Fruit fly (Drosophila melanogaster) whole organism, embryonic: ENCODE measurements around the gene STUB1.

Experiments
- Ada2b ChIP-seq: fragments of 200-800 bp; sonication (Bioruptor generic); IDR thresholded peaks from 2 replicates; pipeline ENCODE4 v1.3.6; 2022; ENCODE audit warnings: missing biosample characterization, missing genetic modification characterization
- Atf6 ChIP-seq: fragments of 200-800 bp; sonication (Bioruptor generic); IDR thresholded peaks from 2 replicates; pipeline ENCODE4 v1.3.6; 2022; ENCODE audit warnings: missing biosample characterization, missing genetic modification characterization
- CG10209 ChIP-seq: fragments of 200-800 bp; sonication (Bioruptor generic); optimal IDR thresholded peaks from 3 replicates; lab custom pipeline; 2017; ENCODE audit warnings: missing biosample characterization, mild to moderate bottlenecking, missing genetic modification characterization, missing genetic modification reagents
- CG12236 ChIP-seq: fragments of 200-800 bp; sonication (Bioruptor generic); optimal IDR thresholded peaks from 2 replicates; lab custom pipeline; 2016; ENCODE audit warnings: missing biosample characterization, missing genetic modification characterization
- CG1233 ChIP-seq: fragments of 200-800 bp; sonication (Bioruptor generic); optimal IDR thresholded peaks from 4 replicates; lab custom pipeline; 2018; ENCODE audit warnings: missing biosample characterization, mild to moderate bottlenecking, missing genetic modification characterization
- CG13287 ChIP-seq: fragments of 200-800 bp; sonication (Bioruptor generic); IDR thresholded peaks from 2 replicates; pipeline ENCODE4 v1.3.6; 2022; ENCODE audit warnings: missing biosample characterization, missing genetic modification characterization; ENCODE audit not compliant: partially characterized antibody
- CG13624 ChIP-seq: fragments of 200-800 bp; sonication (Bioruptor generic); optimal IDR thresholded peaks from 2 replicates; lab custom pipeline; 2016; ENCODE audit warnings: missing biosample characterization, missing genetic modification characterization
- CG13775 ChIP-seq: fragments of 200-800 bp; sonication (Bioruptor generic); optimal IDR thresholded peaks from 3 replicates; lab custom pipeline; 2017; ENCODE audit warnings: missing biosample characterization, mild to moderate bottlenecking, missing genetic modification characterization
- CG17359 ChIP-seq: fragments of 200-800 bp; sonication (Bioruptor generic); optimal IDR thresholded peaks from 3 replicates; lab custom pipeline; 2018; ENCODE audit warnings: missing biosample characterization, mild to moderate bottlenecking, missing genetic modification characterization, moderate library complexity
- CG18599 ChIP-seq: fragments of 200-800 bp; sonication (Bioruptor generic); optimal IDR thresholded peaks from 3 replicates; lab custom pipeline; 2017; ENCODE audit warnings: missing biosample characterization, missing genetic modification characterization, mild to moderate bottlenecking, moderate library complexity, missing genetic modification reagents
- CG2116 ChIP-seq: fragments of 200-800 bp; sonication (Bioruptor generic); optimal IDR thresholded peaks from 3 replicates; lab custom pipeline; 2018; ENCODE audit warnings: missing biosample characterization, mild to moderate bottlenecking, missing genetic modification characterization
- CG3163 ChIP-seq: fragments of 200-800 bp; sonication (Bioruptor generic); optimal IDR thresholded peaks from 3 replicates; lab custom pipeline; 2016; ENCODE audit warnings: missing biosample characterization, missing genetic modification characterization
- CG3838 ChIP-seq: fragments of 200-800 bp; sonication (Bioruptor generic); optimal IDR thresholded peaks from 3 replicates; lab custom pipeline; 2016; ENCODE audit warnings: missing biosample characterization, missing genetic modification characterization
- CG6765 ChIP-seq: fragments of 200-800 bp; sonication (Bioruptor generic); optimal IDR thresholded peaks from 3 replicates; lab custom pipeline; 2017; ENCODE audit warnings: missing biosample characterization, mild to moderate bottlenecking, missing genetic modification characterization
- CG7357 ChIP-seq: fragments of 200-800 bp; sonication (Bioruptor generic); IDR thresholded peaks from 3 replicates; pipeline ENCODE4 v1.3.6; 2022; ENCODE audit warnings: missing biosample characterization, missing genetic modification characterization
- Dfd ChIP-seq, 2 experiments: fragments of >200 bp; optimal IDR thresholded peaks; 2 replicates each; lab custom pipeline; 2017; ENCODE audit warnings: missing biosample characterization in 2 of 2, missing genetic modification characterization in 2 of 2
- Drgx ChIP-seq: fragments of 200-800 bp; sonication (Bioruptor generic); IDR thresholded peaks from 2 replicates; pipeline ENCODE4 v1.3.6; 2022; ENCODE audit warnings: missing biosample characterization, missing genetic modification characterization
- Ets65A ChIP-seq: fragments of 200-800 bp; sonication (Bioruptor generic); peaks from one replicate; lab custom pipeline; 2016; ENCODE audit warnings: missing biosample characterization, missing genetic modification characterization
- Gsc ChIP-seq: fragments of 200-800 bp; sonication (Bioruptor generic); IDR thresholded peaks from 2 replicates; pipeline ENCODE4 v1.3.6; 2022; ENCODE audit warnings: missing biosample characterization, missing genetic modification characterization
- Gug ChIP-seq: fragments of 200-800 bp; sonication (Bioruptor generic); IDR thresholded peaks from 4 replicates; pipeline ENCODE4 v1.3.6; 2022; ENCODE audit warnings: missing biosample characterization, missing genetic modification characterization
- HHEX ChIP-seq: fragments of 200-800 bp; sonication (Bioruptor generic); optimal IDR thresholded peaks from 3 replicates; lab custom pipeline; 2017; ENCODE audit warnings: missing biosample characterization, mild to moderate bottlenecking, missing genetic modification characterization, missing genetic modification reagents
- Mad ChIP-seq: fragments of 200-800 bp; sonication (Bioruptor generic); optimal IDR thresholded peaks from 2 replicates; lab custom pipeline; 2016; ENCODE audit warnings: missing biosample characterization, missing genetic modification characterization
- NC2β ChIP-seq: fragments of 200-800 bp; sonication (Bioruptor generic); optimal IDR thresholded peaks from 2 replicates; lab custom pipeline; 2016; ENCODE audit warnings: missing biosample characterization, missing genetic modification characterization
- Neu2 ChIP-seq: fragments of 200-800 bp; sonication (Bioruptor generic); optimal IDR thresholded peaks from 3 replicates; lab custom pipeline; 2016; ENCODE audit warnings: missing biosample characterization, missing genetic modification characterization, borderline replicate concordance
- PHDP ChIP-seq: fragments of 200-800 bp; sonication (Bioruptor generic); optimal IDR thresholded peaks from 3 replicates; lab custom pipeline; 2018; ENCODE audit warnings: missing biosample characterization, mild to moderate bottlenecking, missing genetic modification characterization, moderate library complexity
- Ptx1 ChIP-seq: fragments of 200-800 bp; sonication (Bioruptor generic); IDR thresholded peaks from 2 replicates; pipeline ENCODE4 v1.3.6; 2022; ENCODE audit warnings: missing biosample characterization, missing genetic modification characterization
- Sry-β ChIP-seq: fragments of 200-800 bp; sonication (Bioruptor generic); optimal IDR thresholded peaks from 2 replicates; lab custom pipeline; 2018; ENCODE audit warnings: missing biosample characterization, mild to moderate bottlenecking, missing genetic modification characterization, moderate library complexity
- YL-1 ChIP-seq: fragments of 200-800 bp; sonication (Bioruptor generic); optimal IDR thresholded peaks from 3 replicates; lab custom pipeline; 2017; ENCODE audit warnings: missing biosample characterization, mild to moderate bottlenecking, missing genetic modification characterization
- ab ChIP-seq: fragments of 200-800 bp; sonication (Bioruptor generic); optimal IDR thresholded peaks from 2 replicates; lab custom pipeline; 2016; ENCODE audit warnings: missing biosample characterization, missing genetic modification characterization
- ase ChIP-seq: fragments of 200-800 bp; sonication (Bioruptor generic); IDR thresholded peaks from 3 replicates; pipeline ENCODE4 v1.3.6; 2022; ENCODE audit warnings: missing biosample characterization, missing genetic modification characterization
- cato ChIP-seq: fragments of 200-800 bp; sonication (Bioruptor generic); optimal IDR thresholded peaks from 2 replicates; lab custom pipeline; 2016; ENCODE audit warnings: missing biosample characterization, missing genetic modification characterization, borderline replicate concordance
- cg ChIP-seq: fragments of 200-800 bp; sonication (Bioruptor generic); optimal IDR thresholded peaks from 3 replicates; lab custom pipeline; 2019; ENCODE audit warnings: missing biosample characterization, mild to moderate bottlenecking, missing genetic modification characterization, moderate library complexity
- crp ChIP-seq, 2 experiments: fragments of 200-800 bp; sonication (Bioruptor generic); optimal IDR thresholded peaks; 2 replicates in 1 of 2; 3 replicates in 1 of 2; lab custom pipeline; 2017; ENCODE audit warnings: missing biosample characterization in 2 of 2, missing genetic modification characterization in 2 of 2, mild to moderate bottlenecking in 1 of 2, moderate library complexity in 1 of 2
- insv ChIP-seq, 2 experiments: fragments of 200-800 bp; sonication (Bioruptor generic); optimal IDR thresholded peaks; 3 replicates each; lab custom pipeline; 2016 to 2018; ENCODE audit warnings: missing biosample characterization in 2 of 2, missing genetic modification characterization in 2 of 2
- kah ChIP-seq: fragments of 200-800 bp; sonication (Bioruptor generic); optimal IDR thresholded peaks from 2 replicates; lab custom pipeline; 2018; ENCODE audit warnings: missing biosample characterization, mild to moderate bottlenecking, missing genetic modification characterization
- knrl ChIP-seq: fragments of 200-800 bp; sonication (Bioruptor generic); IDR thresholded peaks from 3 replicates; pipeline ENCODE4 v1.3.6; 2022; ENCODE audit warnings: missing biosample characterization, missing genetic modification characterization; ENCODE audit not compliant: partially characterized antibody
- lmd ChIP-seq: fragments of 200-800 bp; sonication (Bioruptor generic); IDR thresholded peaks from 2 replicates; pipeline ENCODE4 v1.3.6; 2022; ENCODE audit warnings: missing biosample characterization, missing genetic modification characterization
- nmo ChIP-seq: fragments of 200-800 bp; sonication (Bioruptor generic); optimal IDR thresholded peaks from 2 replicates; lab custom pipeline; 2018; ENCODE audit warnings: missing biosample characterization, mild to moderate bottlenecking, missing genetic modification characterization, moderate library complexity
- pita ChIP-seq: fragments of 200-800 bp; sonication (Bioruptor generic); optimal IDR thresholded peaks from 2 replicates; lab custom pipeline; 2017; ENCODE audit warnings: missing biosample characterization, mild to moderate bottlenecking, missing genetic modification characterization
- psq ChIP-seq: fragments of 200-800 bp; sonication (Bioruptor generic); optimal IDR thresholded peaks from 2 replicates; lab custom pipeline; 2017; ENCODE audit warnings: missing biosample characterization, missing genetic modification characterization
- slbo ChIP-seq: fragments of 200-800 bp; sonication (Bioruptor generic); IDR thresholded peaks from 2 replicates; pipeline ENCODE4 v1.3.6; 2022; ENCODE audit warnings: missing biosample characterization, missing genetic modification characterization
- slou ChIP-seq: fragments of 200-800 bp; sonication (Bioruptor generic); optimal IDR thresholded peaks from 3 replicates; lab custom pipeline; 2016; ENCODE audit warnings: missing biosample characterization, missing genetic modification characterization
- trem ChIP-seq: fragments of 200-800 bp; optimal IDR thresholded peaks from 3 replicates; lab custom pipeline; 2019; ENCODE audit warnings: missing biosample characterization, mild to moderate bottlenecking, missing genetic modification characterization, moderate library complexity
- trh ChIP-seq: fragments of 200-800 bp; sonication (Bioruptor generic); optimal IDR thresholded peaks from 2 replicates; lab custom pipeline; 2016; ENCODE audit warnings: missing biosample characterization, missing genetic modification characterization
- wor ChIP-seq: fragments of 200-800 bp; sonication (Bioruptor generic); IDR thresholded peaks from 2 replicates; pipeline ENCODE4 v1.3.6; 2022; ENCODE audit warnings: missing biosample characterization, missing genetic modification characterization
- zfh2 ChIP-seq: fragments of 200-800 bp; sonication (Bioruptor generic); optimal IDR thresholded peaks from 2 replicates; lab custom pipeline; 2016; ENCODE audit warnings: missing biosample characterization, missing genetic modification characterization

The STUB1 gene

dm6 chr2L:10413251-10414127, 23.9 kb upstream of the STUB1 start, which contains the start of the genes CG5355 and Klp31E (continued):
- TF ChIP-seq CG1233: peak; percentile 62
- TF ChIP-seq PHDP (tag; lab: Kevin White, UChicago): peak; percentile 56
- TF ChIP-seq CG6765 (GFP tag; lab: Kevin White, UChicago): peak; percentile 7
- TF ChIP-seq Gsc (GFP tag; lab: Robert Waterston, UW): no peak
- TF ChIP-seq Drgx (GFP tag; lab: Robert Waterston, UW): peak; percentile 37
- TF ChIP-seq CG18599: no peak
- TF ChIP-seq slou (GFP tag; lab: Kevin White, UChicago): peak; percentile 12
- no peak for TF ChIP-seq ab (GFP tag; lab: Kevin White, UChicago)
- peak; percentile 71 for TF ChIP-seq CG10209 (GFP tag; lab: Kevin White, UChicago)
- peak; percentile 31 for TF ChIP-seq CG3163 (GFP tag; lab: Kevin White, UChicago)
- peak; percentile 52 for TF ChIP-seq CG13624 (GFP tag; lab: Kevin White, UChicago)
- peak in 1 of 2 experiments; percentile 26 for TF ChIP-seq insv (GFP tag; optimal IDR thresholded peaks at IDR 0.05; lab: Kevin White, UChicago)
- TF ChIP-seq slbo (GFP tag; lab: Robert Waterston, UW): peak; percentile 81
- TF ChIP-seq psq: no peak
- TF ChIP-seq CG7357 (GFP tag; lab: Robert Waterston, UW): peak; percentile 49; the same call in 1 of the 3 replicates
- TF ChIP-seq Dfd (GFP tag; optimal IDR thresholded peaks at IDR 0.05; lab: Kevin White, UChicago): no peak
- peak; percentile 29 for TF ChIP-seq Sry-β (GFP tag; lab: Kevin White, UChicago)
- peak; percentile 87 for TF ChIP-seq Neu2 (GFP tag; lab: Kevin White, UChicago)
- peak; percentile 41 for TF ChIP-seq YL-1
- TF ChIP-seq CG3838 (GFP tag; lab: Kevin White, UChicago): no peak
- peak; percentile 56 for TF ChIP-seq CG17359
- peak; percentile 72 for TF ChIP-seq Ets65A (GFP tag; lab: Kevin White, UChicago)
- 0 out of 2 replicates have a peak, but pooled peaks have one; percentile 17 for TF ChIP-seq wor
- peak; percentile 81 for TF ChIP-seq CG2116 (GFP tag; lab: Kevin White, UChicago)
- no peak for TF ChIP-seq kah (GFP tag; lab: Kevin White, UChicago)
- peak; percentile 4; the same call in 1 of the 3 replicates for TF ChIP-seq ase
- TF ChIP-seq Atf6 (GFP tag; lab: Robert Waterston, UW): peak; percentile 62
- peak; percentile 49 for TF ChIP-seq cato (GFP tag; lab: Kevin White, UChicago)
- peak; percentile 56 for TF ChIP-seq zfh2
- no peak for TF ChIP-seq CG12236
- peak; percentile 71 for TF ChIP-seq Ptx1
- TF ChIP-seq CG13775 (GFP tag; lab: Kevin White, UChicago): peak; percentile 81
- peak; percentile 67; the same call in 2 of the 3 replicates for TF ChIP-seq knrl (GFP tag; lab: Robert Waterston, UW)
- TF ChIP-seq trh (GFP tag; lab: Kevin White, UChicago): peak; percentile 13
- TF ChIP-seq HHEX (GFP tag; lab: Kevin White, UChicago): peak; percentile 54
- no peak for TF ChIP-seq pita (GFP tag; lab: Kevin White, UChicago)
- TF ChIP-seq trem: peak; percentile 39
- peak; percentile 52 for TF ChIP-seq lmd
- peak; percentile 42 for TF ChIP-seq Mad
- no peak for TF ChIP-seq NC2β (GFP tag; lab: Kevin White, UChicago)
- TF ChIP-seq Ada2b (GFP tag; lab: Robert Waterston, UW): 0 out of 2 replicates have a peak, but pooled peaks have one; percentile 7
- peak; percentile 75 for TF ChIP-seq CG13287
- TF ChIP-seq nmo (GFP tag; lab: Kevin White, UChicago): peak; percentile 87
- TF ChIP-seq crp (GFP tag; optimal IDR thresholded peaks at IDR 0.05; lab: Kevin White, UChicago): peak; percentile 30 to 84
- TF ChIP-seq Gug (GFP tag; lab: Robert Waterston, UW): no peak
- TF ChIP-seq cg (GFP tag; lab: Kevin White, UChicago): no peak
- TF ChIP-seq, all 482 proteins: peak for 279
